Fruit fly (Drosophila melanogaster) whole organism, adult: ENCODE results near the gene polo.

Source experiments
- CG11617 ChIP-seq: fragments of 200-800 bp; sonication (Bioruptor generic); optimal IDR thresholded peaks from 2 replicates; lab custom pipeline; 2017; ENCODE audit warnings: mild to moderate bottlenecking, missing biosample characterization, missing genetic modification reagents, missing genetic modification characterization
- CG12768 ChIP-seq: fragments of 200-800 bp; sonication (Bioruptor generic); optimal IDR thresholded peaks from 2 replicates; lab custom pipeline; 2017; ENCODE audit warnings: missing biosample characterization, missing genetic modification characterization, mild to moderate bottlenecking, moderate library complexity, missing genetic modification reagents
- CG14711 ChIP-seq: fragments of 200-800 bp; sonication (Bioruptor generic); optimal IDR thresholded peaks from 2 replicates; lab custom pipeline; 2018; ENCODE audit warnings: missing biosample characterization, mild to moderate bottlenecking, missing genetic modification characterization, moderate library complexity
- CG1620 ChIP-seq: fragments of 200-800 bp; sonication (Bioruptor generic); optimal IDR thresholded peaks from 2 replicates; lab custom pipeline; 2016; ENCODE audit warnings: missing biosample characterization, missing genetic modification characterization
- CG33017 ChIP-seq: fragments of 200-800 bp; sonication (Bioruptor generic); optimal IDR thresholded peaks from 2 replicates; lab custom pipeline; 2018; ENCODE audit warnings: missing biosample characterization, mild to moderate bottlenecking, missing genetic modification characterization, moderate library complexity
- CG5204 ChIP-seq: fragments of 200-800 bp; sonication (Bioruptor generic); optimal IDR thresholded peaks from 2 replicates; lab custom pipeline; 2016; ENCODE audit warnings: missing biosample characterization, missing genetic modification characterization
- CG7045 ChIP-seq: fragments of 200-800 bp; sonication (Bioruptor generic); optimal IDR thresholded peaks from 2 replicates; lab custom pipeline; 2017; ENCODE audit warnings: missing biosample characterization, mild to moderate bottlenecking, missing genetic modification characterization
- CG7101 ChIP-seq: fragments of 200-800 bp; sonication (Bioruptor generic); optimal IDR thresholded peaks from 2 replicates; lab custom pipeline; 2018; ENCODE audit warnings: missing biosample characterization, mild to moderate bottlenecking, missing genetic modification characterization, moderate library complexity
- Clk ChIP-seq: fragments of 200-800 bp; sonication (Bioruptor generic); optimal IDR thresholded peaks from 2 replicates; lab custom pipeline; 2017; ENCODE audit warnings: missing biosample characterization, missing genetic modification characterization
- Crg-1 ChIP-seq: fragments of 200-800 bp; sonication (Bioruptor generic); optimal IDR thresholded peaks from 2 replicates; lab custom pipeline; 2016; ENCODE audit warnings: missing biosample characterization, missing genetic modification characterization
- Hr96 ChIP-seq: fragments of 200-800 bp; sonication (Bioruptor generic); optimal IDR thresholded peaks from 2 replicates; lab custom pipeline; 2016; ENCODE audit warnings: missing biosample characterization, missing genetic modification characterization
- Mnt ChIP-seq: fragments of 200-800 bp; sonication (Bioruptor generic); optimal IDR thresholded peaks from 2 replicates; lab custom pipeline; 2016; ENCODE audit warnings: missing biosample characterization, mild to moderate bottlenecking, missing genetic modification characterization
- bab1 ChIP-seq: fragments of 200-800 bp; sonication (Bioruptor generic); optimal IDR thresholded peaks from 3 replicates; lab custom pipeline; 2019; ENCODE audit warnings: missing biosample characterization, mild to moderate bottlenecking, missing genetic modification characterization, moderate library complexity
- cic ChIP-seq: fragments of 200-800 bp; sonication (Bioruptor generic); optimal IDR thresholded peaks from 2 replicates; lab custom pipeline; 2017; ENCODE audit warnings: missing biosample characterization, mild to moderate bottlenecking, missing genetic modification characterization, moderate library complexity
- cnc ChIP-seq, 2 experiments: fragments of >200 bp; optimal IDR thresholded peaks; 2 replicates each; lab custom pipeline; 2017
- kay ChIP-seq: fragments of 200-800 bp; sonication (Bioruptor generic); peaks from one replicate; lab custom pipeline; 2016; ENCODE audit warnings: missing biosample characterization, missing genetic modification characterization, borderline replicate concordance
- ovo ChIP-seq: fragments of 200-800 bp; sonication (Bioruptor generic); optimal IDR thresholded peaks from 2 replicates; lab custom pipeline; 2016; ENCODE audit warnings: missing biosample characterization, missing genetic modification characterization
- pad ChIP-seq: fragments of 200-800 bp; sonication (Bioruptor generic); optimal IDR thresholded peaks from 3 replicates; lab custom pipeline; 2017; ENCODE audit warnings: missing biosample characterization, missing genetic modification characterization, mild to moderate bottlenecking, moderate library complexity, missing genetic modification reagents
- tj ChIP-seq: fragments of 200-800 bp; sonication (Bioruptor generic); optimal IDR thresholded peaks from 3 replicates; lab custom pipeline; 2017; ENCODE audit warnings: missing biosample characterization, mild to moderate bottlenecking, missing genetic modification characterization, moderate library complexity
- toe ChIP-seq: fragments of 200-800 bp; sonication (Bioruptor generic); optimal IDR thresholded peaks from 2 replicates; lab custom pipeline; 2016; ENCODE audit warnings: missing biosample characterization, missing genetic modification characterization

polo gene

dm6 chr3L:20309758-20310733 lies 592 bp downstream of the polo start:
- TF ChIP-seq cnc (optimal IDR thresholded peaks at IDR 0.05; lab: Kevin White, UChicago) (no peak), pad (peak; percentile 68), Mnt (GFP tag; lab: Kevin White, UChicago) (peak; percentile 20), ovo (peak; percentile 5), Clk (GFP tag; lab: Kevin White, UChicago) (no peak), CG5204 (GFP tag; lab: Kevin White, UChicago) (no peak), CG7045 (GFP tag; lab: Kevin White, UChicago) (no peak), tj (GFP tag; lab: Kevin White, UChicago) (no peak), CG7101 (peak; percentile 53), CG1620 (peak; percentile 77), Crg-1 (peak; percentile 73), CG12768 (GFP tag; lab: Kevin White, UChicago) (no peak), CG33017 (no peak), kay (no peak), CG11617 (GFP tag; lab: Kevin White, UChicago) (no peak), cic (no peak), toe (GFP tag; lab: Kevin White, UChicago) (no peak), CG14711 (tag; lab: Kevin White, UChicago) (peak; percentile 44), bab1 (GFP tag; lab: Kevin White, UChicago) (peak; percentile 66), Hr96 (GFP tag; lab: Kevin White, UChicago) (no peak)

- TF ChIP-seq CG14711 (tag; lab: Kevin White, UChicago) (peak; percentile 43), Clk (GFP tag; lab: Kevin White, UChicago) (no peak), ovo (peak; percentile 15), toe (GFP tag; lab: Kevin White, UChicago) (peak; percentile 15), CG11617 (GFP tag; lab: Kevin White, UChicago) (no peak), bab1 (GFP tag; lab: Kevin White, UChicago) (peak; percentile 43), CG33017 (no peak), cic (no peak), kay (no peak), tj (GFP tag; lab: Kevin White, UChicago) (peak; percentile 6), CG7101 (peak; percentile 45), CG12768 (GFP tag; lab: Kevin White, UChicago) (no peak), Hr96 (GFP tag; lab: Kevin White, UChicago) (peak; percentile 29), Mnt (GFP tag; lab: Kevin White, UChicago) (peak; percentile 29), CG1620 (peak; percentile 71), Crg-1 (peak; percentile 63), CG7045 (GFP tag; lab: Kevin White, UChicago) (no peak), pad (peak; percentile 18)
These were observed 4.0 kb downstream of the polo start, which contains the start of gene alphaSnap for dm6 chr3L:20313469-20313868. alphaSnap (plus strand) TSS chr3L:20313632.

dm6 chr3L:20316956-20317589 lies 7.6 kb downstream of the polo start, which contains the start of gene Spn77Ba:
Spn77Ba (plus strand) TSS chr3L:20317190.
- TF ChIP-seq Clk (GFP tag; lab: Kevin White, UChicago): no peak
- peak; percentile 80 for TF ChIP-seq CG12768 (GFP tag; lab: Kevin White, UChicago)
- peak; percentile 64 for TF ChIP-seq kay
- no peak for TF ChIP-seq CG5204 (GFP tag; lab: Kevin White, UChicago)
- peak; percentile 60 for TF ChIP-seq Mnt (GFP tag; lab: Kevin White, UChicago)
- peak; percentile 23 for TF ChIP-seq CG33017
- peak; percentile 78 for TF ChIP-seq cic
- peak; percentile 4 for TF ChIP-seq toe (GFP tag; lab: Kevin White, UChicago)

- TF ChIP-seq cic: peak; percentile 79
- no peak for TF ChIP-seq tj (GFP tag; lab: Kevin White, UChicago)
- no peak for TF ChIP-seq CG14711 (tag; lab: Kevin White, UChicago)
- TF ChIP-seq cnc (optimal IDR thresholded peaks at IDR 0.05; lab: Kevin White, UChicago): no peak
- peak; percentile 36 for TF ChIP-seq kay
These were observed 8.3 kb downstream of the polo start for dm6 chr3L:20317751-20318150.

dm6 chr3L:20320044-20320443 lies 10.6 kb downstream of the polo start:
- no peak for TF ChIP-seq bab1 (GFP tag; lab: Kevin White, UChicago)
- TF ChIP-seq CG12768 (GFP tag; lab: Kevin White, UChicago): no peak
- TF ChIP-seq toe (GFP tag; lab: Kevin White, UChicago): no peak
- no peak for TF ChIP-seq CG11617 (GFP tag; lab: Kevin White, UChicago)
- no peak for TF ChIP-seq pad
- TF ChIP-seq CG5204 (GFP tag; lab: Kevin White, UChicago): no peak
- no peak for TF ChIP-seq cic
- TF ChIP-seq CG33017: no peak
- no peak for TF ChIP-seq cnc (optimal IDR thresholded peaks at IDR 0.05; lab: Kevin White, UChicago)
- no peak for TF ChIP-seq CG7045 (GFP tag; lab: Kevin White, UChicago)
- no peak for TF ChIP-seq Hr96 (GFP tag; lab: Kevin White, UChicago)
- TF ChIP-seq CG7101: no peak
- no peak for TF ChIP-seq Crg-1
- no peak for TF ChIP-seq Mnt (GFP tag; lab: Kevin White, UChicago)
- TF ChIP-seq Clk (GFP tag; lab: Kevin White, UChicago): no peak
- no peak for TF ChIP-seq tj (GFP tag; lab: Kevin White, UChicago)
- no peak for TF ChIP-seq CG1620
